Fruit fly (Drosophila melanogaster): Measurements from ENCODE around the gene comt.

Gene comt

DNA sequence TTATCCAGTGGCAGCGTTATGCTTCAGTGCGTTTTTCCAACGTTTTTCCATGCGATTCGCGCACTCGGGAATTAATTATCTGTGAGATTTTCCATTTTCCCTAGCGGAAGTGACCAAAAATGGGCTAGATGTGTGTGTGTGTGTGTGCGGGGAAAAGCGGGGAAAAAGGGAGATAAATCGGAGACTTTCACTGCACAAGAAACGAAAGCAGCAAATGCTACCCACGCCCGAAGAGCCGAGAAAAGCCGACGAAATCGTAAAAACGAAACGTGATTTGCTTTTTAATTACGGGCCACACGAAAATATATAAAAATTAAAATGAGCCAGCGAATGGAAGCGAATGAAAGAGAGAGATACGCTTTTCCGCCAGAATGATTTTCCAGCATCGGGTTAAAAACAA is 11.0 kb upstream of the comt start:
- TF ChIP-seq CG1620 (GFP tag; optimal IDR thresholded peaks at IDR 0.05) (no peak), Hr96 (GFP tag; optimal IDR thresholded peaks at IDR 0.05) (no peak), CG7045 (GFP tag; optimal IDR thresholded peaks at IDR 0.05) (no peak), CG14711 (tag; optimal IDR thresholded peaks at IDR 0.05) (no peak), kay (GFP tag; ENCODE audit: borderline replicate concordance) (no peak), ovo (GFP tag; optimal IDR thresholded peaks at IDR 0.05) (no peak), cnc (optimal IDR thresholded peaks at IDR 0.05) (no peak), tj (GFP tag; optimal IDR thresholded peaks at IDR 0.05) (no peak), CG11617 (GFP tag; optimal IDR thresholded peaks at IDR 0.05) (no peak), toe (GFP tag; optimal IDR thresholded peaks at IDR 0.05) (no peak), CG5204 (GFP tag; optimal IDR thresholded peaks at IDR 0.05) (no peak), pad (GFP tag; optimal IDR thresholded peaks at IDR 0.05) (no peak), CG12768 (GFP tag; optimal IDR thresholded peaks at IDR 0.05) (no peak), Clk (GFP tag; optimal IDR thresholded peaks at IDR 0.05) (no peak), cic (GFP tag; optimal IDR thresholded peaks at IDR 0.05) (no peak), CG33017 (tag; optimal IDR thresholded peaks at IDR 0.05) (no peak), CG7101 (tag; optimal IDR thresholded peaks at IDR 0.05) (no peak), Crg-1 (GFP tag; optimal IDR thresholded peaks at IDR 0.05) (no peak), bab1 (GFP tag; optimal IDR thresholded peaks at IDR 0.05) (no peak), Mnt (GFP tag; optimal IDR thresholded peaks at IDR 0.05) (no peak)

DNA sequence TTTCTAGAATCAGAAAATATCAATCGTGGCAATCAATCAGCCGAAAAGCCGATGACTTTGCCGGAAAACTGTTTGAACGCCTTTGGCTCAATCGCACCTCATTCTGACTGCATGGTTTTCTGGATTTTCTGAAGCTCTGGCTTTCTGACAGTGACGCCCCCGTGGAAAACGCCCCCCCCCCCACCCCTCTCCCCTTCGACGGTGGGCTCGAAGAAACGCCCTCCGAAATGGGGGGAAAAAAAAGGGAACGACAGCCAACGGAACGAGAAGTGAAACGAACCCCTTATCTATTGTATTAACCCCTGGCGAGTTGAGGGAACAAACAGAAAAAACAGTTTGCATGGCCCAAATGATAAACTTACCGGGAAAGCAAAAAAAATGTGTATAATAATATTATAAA is 10.3 kb upstream of the comt start:
- TF ChIP-seq toe (GFP tag; optimal IDR thresholded peaks at IDR 0.05) (no peak), CG11617 (GFP tag; optimal IDR thresholded peaks at IDR 0.05) (no peak), ovo (GFP tag; optimal IDR thresholded peaks at IDR 0.05) (no peak), Clk (GFP tag; optimal IDR thresholded peaks at IDR 0.05) (no peak), CG7045 (GFP tag; optimal IDR thresholded peaks at IDR 0.05) (no peak), Mnt (GFP tag; optimal IDR thresholded peaks at IDR 0.05) (no peak), CG14711 (tag; optimal IDR thresholded peaks at IDR 0.05) (no peak)

DNA sequence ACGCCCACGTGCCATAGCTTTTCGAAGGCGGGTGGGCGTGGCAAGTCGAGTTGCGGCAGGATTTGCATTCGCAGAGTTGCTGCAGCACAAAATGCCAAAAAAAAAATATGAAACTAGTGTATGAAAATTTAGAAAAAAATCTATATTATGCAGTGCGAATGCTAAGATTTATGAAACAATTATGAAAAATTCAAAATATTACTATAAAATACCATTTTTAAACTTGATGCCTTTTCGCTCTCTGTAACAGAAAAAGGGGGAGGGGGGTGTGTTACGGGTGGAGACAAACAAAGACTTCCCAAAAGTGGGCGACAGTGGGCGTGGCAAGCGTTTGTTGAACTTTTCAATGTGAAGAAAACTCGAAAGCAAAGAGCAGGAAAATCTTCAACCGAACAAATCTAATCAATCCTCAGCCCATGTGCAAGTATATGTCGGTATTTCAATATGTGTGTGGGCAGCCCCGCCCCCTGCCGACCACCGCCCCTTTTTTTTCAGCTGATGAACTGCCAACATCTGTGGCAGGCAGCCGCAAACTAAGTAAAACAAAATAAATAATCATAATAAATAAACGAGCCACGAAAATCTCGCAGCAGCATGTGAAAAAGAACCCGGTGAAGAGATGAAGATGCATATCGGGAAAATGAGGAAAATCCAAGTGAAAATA is 9.0 kb upstream of the comt start:
- no peak for TF ChIP-seq toe (GFP tag; optimal IDR thresholded peaks at IDR 0.05)
- TF ChIP-seq CG7045 (GFP tag; optimal IDR thresholded peaks at IDR 0.05), result no peak
- no peak for TF ChIP-seq Clk (GFP tag; optimal IDR thresholded peaks at IDR 0.05)
- no peak for TF ChIP-seq Crg-1 (GFP tag; optimal IDR thresholded peaks at IDR 0.05)
- TF ChIP-seq bab1 (GFP tag; optimal IDR thresholded peaks at IDR 0.05), result no peak
- no peak for TF ChIP-seq CG33017 (tag; optimal IDR thresholded peaks at IDR 0.05)
- no peak for TF ChIP-seq cic (GFP tag; optimal IDR thresholded peaks at IDR 0.05)
- TF ChIP-seq kay (GFP tag; ENCODE audit: borderline replicate concordance), result no peak
- TF ChIP-seq Hr96 (GFP tag; optimal IDR thresholded peaks at IDR 0.05), result no peak
- TF ChIP-seq tj (GFP tag; optimal IDR thresholded peaks at IDR 0.05), result no peak
- no peak for TF ChIP-seq CG1620 (GFP tag; optimal IDR thresholded peaks at IDR 0.05)
- no peak for TF ChIP-seq Mnt (GFP tag; optimal IDR thresholded peaks at IDR 0.05)
- TF ChIP-seq CG12768 (GFP tag; optimal IDR thresholded peaks at IDR 0.05), result no peak
- TF ChIP-seq CG14711 (tag; optimal IDR thresholded peaks at IDR 0.05), result no peak
- no peak for TF ChIP-seq cnc (optimal IDR thresholded peaks at IDR 0.05)
- TF ChIP-seq ovo (GFP tag; optimal IDR thresholded peaks at IDR 0.05), result no peak
- TF ChIP-seq CG5204 (GFP tag; optimal IDR thresholded peaks at IDR 0.05), result no peak
- TF ChIP-seq pad (GFP tag; optimal IDR thresholded peaks at IDR 0.05), result no peak

DNA sequence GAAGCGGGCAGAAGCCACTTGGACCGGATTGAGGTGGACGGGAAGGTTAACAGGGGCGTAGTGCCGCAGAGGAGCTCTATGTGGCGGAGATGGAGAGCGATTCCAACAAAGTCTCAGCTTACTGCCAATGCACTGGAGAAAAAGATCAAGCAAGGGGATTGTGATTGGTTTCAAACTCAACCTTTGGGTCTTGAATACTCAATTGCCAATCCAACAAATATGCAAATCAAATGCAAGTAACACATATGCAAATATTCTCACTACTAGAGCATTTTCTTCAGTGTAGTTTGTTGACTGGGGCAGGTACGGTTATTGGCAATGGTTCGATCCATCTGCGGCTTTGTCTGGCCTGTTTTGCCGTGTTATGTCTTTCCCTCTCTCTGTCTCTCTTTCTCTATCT is 7.5 kb upstream of the comt start:
- TF ChIP-seq CG5204 (GFP tag; optimal IDR thresholded peaks at IDR 0.05) (no peak), CG7045 (GFP tag; optimal IDR thresholded peaks at IDR 0.05) (no peak), cnc (optimal IDR thresholded peaks at IDR 0.05) (no peak), pad (GFP tag; optimal IDR thresholded peaks at IDR 0.05) (no peak), ovo (GFP tag; optimal IDR thresholded peaks at IDR 0.05) (no peak), Crg-1 (GFP tag; optimal IDR thresholded peaks at IDR 0.05) (no peak), bab1 (GFP tag; optimal IDR thresholded peaks at IDR 0.05) (no peak), Mnt (GFP tag; optimal IDR thresholded peaks at IDR 0.05) (no peak), Hr96 (GFP tag; optimal IDR thresholded peaks at IDR 0.05) (no peak), Clk (GFP tag; optimal IDR thresholded peaks at IDR 0.05) (no peak), toe (GFP tag; optimal IDR thresholded peaks at IDR 0.05) (no peak), CG14711 (tag; optimal IDR thresholded peaks at IDR 0.05) (no peak), tj (GFP tag; optimal IDR thresholded peaks at IDR 0.05) (no peak), CG33017 (tag; optimal IDR thresholded peaks at IDR 0.05) (no peak)

DNA sequence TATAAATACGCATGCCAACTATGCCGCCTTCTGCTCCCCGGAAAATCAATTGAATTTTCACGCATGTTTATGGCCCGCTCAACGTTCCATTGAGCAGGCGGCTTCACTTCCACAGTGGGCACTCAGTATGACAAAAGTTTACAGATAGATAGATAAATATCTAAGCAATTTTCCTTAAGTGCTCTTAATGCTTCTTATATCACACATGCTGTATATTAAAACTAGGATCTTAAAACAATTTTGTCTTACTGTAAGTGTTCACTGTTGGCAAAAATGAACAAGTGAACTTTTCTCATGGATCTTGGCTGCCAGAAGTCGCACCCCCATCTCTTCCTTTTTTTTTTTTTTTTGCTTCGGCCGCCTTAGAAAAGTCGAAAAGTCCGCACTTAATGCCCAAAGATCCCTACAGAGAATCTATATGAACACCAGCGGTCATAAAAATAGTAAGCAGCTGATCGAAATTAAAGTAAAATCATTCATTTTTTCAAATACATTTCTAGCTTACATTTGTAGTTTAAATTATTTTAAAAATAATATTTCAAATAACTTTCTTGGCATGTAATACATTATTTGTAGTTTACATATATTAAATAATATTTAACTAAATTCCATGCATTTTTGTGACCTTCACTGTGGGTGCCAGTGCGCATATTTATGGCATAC is 5.6 kb upstream of the comt start:
- TF ChIP-seq toe (GFP tag; optimal IDR thresholded peaks at IDR 0.05) (no peak), CG14711 (tag; optimal IDR thresholded peaks at IDR 0.05) (no peak), tj (GFP tag; optimal IDR thresholded peaks at IDR 0.05) (no peak), Hr96 (GFP tag; optimal IDR thresholded peaks at IDR 0.05) (no peak), CG7101 (tag; optimal IDR thresholded peaks at IDR 0.05) (no peak)

DNA sequence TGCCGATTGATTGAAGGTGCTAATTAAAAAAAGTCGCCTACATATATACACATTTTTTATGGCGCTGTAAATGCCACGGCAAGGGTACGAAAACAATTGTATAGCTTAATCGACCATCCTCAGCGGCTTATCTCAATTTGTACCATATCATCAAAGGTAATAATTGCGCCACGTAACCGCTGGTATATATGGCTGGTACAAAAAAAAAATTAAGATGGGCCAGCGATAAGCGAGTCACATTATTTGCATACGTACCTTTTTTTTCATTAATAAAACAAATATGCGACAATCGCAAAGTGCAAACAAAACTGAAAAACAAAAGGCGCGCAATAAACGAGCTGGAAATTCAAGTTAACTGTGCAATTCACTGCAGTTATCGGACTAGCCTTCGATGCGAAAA is 4.4 kb upstream of the comt start:
- TF ChIP-seq CG12768 (GFP tag; optimal IDR thresholded peaks at IDR 0.05) (peak; percentile 75), Crg-1 (GFP tag; optimal IDR thresholded peaks at IDR 0.05) (no peak), CG14711 (tag; optimal IDR thresholded peaks at IDR 0.05) (peak; percentile 55), CG7101 (tag; optimal IDR thresholded peaks at IDR 0.05) (peak; percentile 79), CG1620 (GFP tag; optimal IDR thresholded peaks at IDR 0.05) (no peak), cnc (optimal IDR thresholded peaks at IDR 0.05) (no peak), bab1 (GFP tag; optimal IDR thresholded peaks at IDR 0.05) (no peak), CG7045 (GFP tag; optimal IDR thresholded peaks at IDR 0.05) (peak; percentile 41), Mnt (GFP tag; optimal IDR thresholded peaks at IDR 0.05) (peak; percentile 72), Hr96 (GFP tag; optimal IDR thresholded peaks at IDR 0.05) (no peak), CG33017 (tag; optimal IDR thresholded peaks at IDR 0.05) (peak; percentile 70), CG5204 (GFP tag; optimal IDR thresholded peaks at IDR 0.05) (no peak), tj (GFP tag; optimal IDR thresholded peaks at IDR 0.05) (peak; percentile 90), ovo (GFP tag; optimal IDR thresholded peaks at IDR 0.05) (peak; percentile 64), cic (GFP tag; optimal IDR thresholded peaks at IDR 0.05) (peak; percentile 83), kay (GFP tag; ENCODE audit: borderline replicate concordance) (no peak), toe (GFP tag; optimal IDR thresholded peaks at IDR 0.05) (no peak), CG11617 (GFP tag; optimal IDR thresholded peaks at IDR 0.05) (peak; percentile 69), Clk (GFP tag; optimal IDR thresholded peaks at IDR 0.05) (no peak), pad (GFP tag; optimal IDR thresholded peaks at IDR 0.05) (peak; percentile 47)

Measured in whole organism, adult.